Worm (Caenorhabditis elegans) whole organism, L4 larva: ENCODE results near the gene set-4.
A peak's percentile ranks its signal among the peaks of the same experiment; 100 is the strongest.

Experiments
- F37D6.2 ChIP-seq: sonication (generic microtip); optimal IDR thresholded peaks from 2 replicates; lab custom pipeline; 2016; ENCODE audit warnings: mild to moderate bottlenecking, missing genetic modification characterization, missing compliant biosample characterization
- F44E2.7 ChIP-seq: fragments of 200-800 bp; sonication (Bioruptor generic); IDR thresholded peaks from 2 replicates; pipeline ENCODE4 v2.1.2; 2022; ENCODE audit warnings: missing genetic modification characterization, missing compliant biosample characterization
- F49E8.2 ChIP-seq: sonication (generic microtip); optimal IDR thresholded peaks from 2 replicates; lab custom pipeline; 2016; ENCODE audit warnings: missing compliant biosample characterization, mild to moderate bottlenecking, missing genetic modification characterization, borderline replicate concordance
- T20F7.1 ChIP-seq: fragments of 200-800 bp; sonication (Bioruptor generic); optimal IDR thresholded peaks from 2 replicates; lab custom pipeline; 2018; ENCODE audit warnings: mild to moderate bottlenecking, missing genetic modification characterization, missing compliant biosample characterization
- T26A8.4 ChIP-seq: fragments of 200-800 bp; sonication (Bioruptor generic); IDR thresholded peaks from 2 replicates; pipeline ENCODE4 v1.3.6; 2022; ENCODE audit warnings: missing genetic modification characterization, missing compliant biosample characterization
- Y5F2A.4 ChIP-seq: fragments of 200-800 bp; sonication (Bioruptor generic); optimal IDR thresholded peaks from 2 replicates; lab custom pipeline; 2018; ENCODE audit warnings: mild to moderate bottlenecking, missing genetic modification characterization, missing compliant biosample characterization
- ZK337.2 ChIP-seq: fragments of 200-800 bp; sonication (Bioruptor generic); IDR thresholded peaks from 2 replicates; pipeline ENCODE4 v1.3.6; 2022; ENCODE audit warnings: missing genetic modification reagents, missing genetic modification characterization, missing compliant biosample characterization
- ceh-28 ChIP-seq: fragments of 150-350 bp; optimal IDR thresholded peaks from 2 replicates; lab custom pipeline; 2014; ENCODE audit warnings: missing biosample characterization, missing genetic modification reagents, missing genetic modification characterization
- ceh-32 ChIP-seq: sonication (generic microtip); optimal IDR thresholded peaks from 2 replicates; lab custom pipeline; 2016; ENCODE audit warnings: mild to moderate bottlenecking, missing genetic modification characterization, missing compliant biosample characterization; ENCODE audit not compliant: poor library complexity
- cey-2 ChIP-seq: sonication (generic microtip); optimal IDR thresholded peaks from 3 replicates; lab custom pipeline; 2017; ENCODE audit warnings: missing genetic modification characterization, mild to moderate bottlenecking, missing compliant biosample characterization, antibody characterized with exemption, borderline replicate concordance; ENCODE audit not compliant: insufficient read depth
- dmd-6 ChIP-seq: fragments of 200-800 bp; sonication (Bioruptor generic); IDR thresholded peaks from 2 replicates; pipeline ENCODE4 v1.3.6; 2022; ENCODE audit warnings: missing genetic modification reagents, missing genetic modification characterization, missing compliant biosample characterization
- dmd-8 ChIP-seq: fragments of 200-800 bp; sonication (Bioruptor generic); IDR thresholded peaks from 2 replicates; pipeline ENCODE4 v1.3.6; 2022; ENCODE audit warnings: missing genetic modification characterization, missing compliant biosample characterization
- dpl-1 ChIP-seq: fragments of 150-350 bp; optimal IDR thresholded peaks from 2 replicates; lab custom pipeline; 2014; ENCODE audit warnings: missing biosample characterization, missing genetic modification reagents, missing genetic modification characterization
- duxl-1 ChIP-seq: sonication (generic microtip); optimal IDR thresholded peaks from 2 replicates; lab custom pipeline; 2016; ENCODE audit warnings: mild to moderate bottlenecking, missing genetic modification characterization, moderate library complexity, missing compliant biosample characterization; ENCODE audit not compliant: poor library complexity
- dve-1 ChIP-seq: sonication (generic microtip); optimal IDR thresholded peaks from 2 replicates; lab custom pipeline; 2017; ENCODE audit warnings: antibody characterized with exemption, mild to moderate bottlenecking, missing genetic modification characterization, missing compliant biosample characterization; ENCODE audit not compliant: insufficient read depth
- fkh-10 ChIP-seq: fragments of 150-350 bp; optimal IDR thresholded peaks from 2 replicates; lab custom pipeline; 2014; ENCODE audit warnings: missing biosample characterization, missing genetic modification reagents, missing genetic modification characterization
- fos-1 ChIP-seq: fragments of 150-350 bp; optimal IDR thresholded peaks from 2 replicates; lab custom pipeline; 2014; ENCODE audit warnings: missing biosample characterization, missing genetic modification characterization
- hif-1 ChIP-seq, 2 experiments: sonication (generic microtip); optimal IDR thresholded peaks; 2 replicates each; lab custom pipeline; 2016 to 2017; ENCODE audit warnings: missing compliant biosample characterization in 2 of 2, missing genetic modification characterization in 2 of 2, missing genetic modification reagents in 2 of 2, missing genotype in 2 of 2, mild to moderate bottlenecking in 1 of 2
- hlh-11 ChIP-seq: fragments of 200-800 bp; sonication (Bioruptor generic); optimal IDR thresholded peaks from 2 replicates; lab custom pipeline; 2018; ENCODE audit warnings: mild to moderate bottlenecking, missing genetic modification characterization, missing compliant biosample characterization
- hlh-30 ChIP-seq: sonication (generic microtip); optimal IDR thresholded peaks from 2 replicates; lab custom pipeline; 2017; ENCODE audit warnings: antibody characterized with exemption, mild to moderate bottlenecking, missing genetic modification characterization, missing compliant biosample characterization; ENCODE audit not compliant: insufficient read depth
- hmg-1.1 ChIP-seq: fragments of 200-800 bp; sonication (Bioruptor generic); IDR thresholded peaks from 2 replicates; pipeline ENCODE4 v1.3.6; 2022; ENCODE audit warnings: missing genetic modification reagents, missing genetic modification characterization, missing compliant biosample characterization
- lin-13 ChIP-seq: fragments of 150-350 bp; optimal IDR thresholded peaks from 2 replicates; lab custom pipeline; 2014; ENCODE audit warnings: missing biosample characterization, missing genetic modification reagents, missing genetic modification characterization
- lin-29 ChIP-seq: fragments of 200-800 bp; sonication (Bioruptor generic); IDR thresholded peaks from 2 replicates; pipeline ENCODE4 v1.3.6; 2022; ENCODE audit warnings: missing genetic modification reagents, missing genetic modification characterization, missing compliant biosample characterization
- lin-38 ChIP-seq: fragments of 200-800 bp; sonication (Bioruptor generic); IDR thresholded peaks from 2 replicates; pipeline ENCODE4 v1.3.6; 2022; ENCODE audit warnings: missing genetic modification reagents, missing genetic modification characterization, missing compliant biosample characterization
- lsy-2 ChIP-seq, 2 experiments: fragments of 150-350 bp in 1 of 2; sonication (generic microtip) in 1 of 2; optimal IDR thresholded peaks; 2 replicates each; lab custom pipeline; 2014 to 2017; ENCODE audit warnings: missing biosample characterization in 2 of 2, missing genetic modification characterization in 2 of 2
- madf-9 ChIP-seq: fragments of 200-800 bp; sonication (Bioruptor generic); conservative IDR thresholded peaks from 2 replicates; pipeline ENCODE4 v1.3.6; 2022; ENCODE audit warnings: missing genetic modification reagents, missing genetic modification characterization, missing compliant biosample characterization
- mdl-1 ChIP-seq, 2 experiments: fragments of 150-350 bp in 1 of 2; sonication (generic microtip) in 1 of 2; optimal IDR thresholded peaks; 2 replicates each; lab custom pipeline; 2014 to 2017; ENCODE audit warnings: missing biosample characterization in 2 of 2, missing genetic modification characterization in 2 of 2
- mep-1 ChIP-seq: fragments of 150-350 bp; sonication (generic microtip); optimal IDR thresholded peaks from 3 replicates; lab custom pipeline; 2014; ENCODE audit warnings: missing biosample characterization, missing genetic modification characterization
- mes-2 ChIP-seq: sonication (generic microtip); optimal IDR thresholded peaks from 2 replicates; lab custom pipeline; 2016; ENCODE audit warnings: missing genotype, mild to moderate bottlenecking, missing genetic modification characterization, missing compliant biosample characterization; ENCODE audit not compliant: poor library complexity, severe bottlenecking
- mxl-2 ChIP-seq: fragments of 200-800 bp; sonication (Bioruptor generic); conservative IDR thresholded peaks from 2 replicates; pipeline ENCODE4 v1.3.6; 2022; ENCODE audit warnings: missing genetic modification reagents, missing genetic modification characterization, missing compliant biosample characterization
- mxl-3 ChIP-seq: fragments of 200-800 bp; sonication (Bioruptor generic); optimal IDR thresholded peaks from 2 replicates; lab custom pipeline; 2018; ENCODE audit warnings: mild to moderate bottlenecking, missing genetic modification characterization, missing compliant biosample characterization
- nhr-11 ChIP-seq: fragments of 150-350 bp; optimal IDR thresholded peaks from 2 replicates; lab custom pipeline; 2014; ENCODE audit warnings: missing biosample characterization, missing genetic modification characterization
- nhr-25 ChIP-seq: sonication (generic microtip); optimal IDR thresholded peaks from 2 replicates; lab custom pipeline; 2017; ENCODE audit warnings: missing genetic modification characterization, mild to moderate bottlenecking, missing compliant biosample characterization, antibody characterized with exemption, moderate library complexity, borderline replicate concordance; ENCODE audit not compliant: insufficient read depth
- nhr-28 ChIP-seq: fragments of 150-350 bp; optimal IDR thresholded peaks from 2 replicates; lab custom pipeline; 2014; ENCODE audit warnings: missing biosample characterization, missing genetic modification characterization
- nhr-41 ChIP-seq: fragments of 200-800 bp; sonication (Bioruptor generic); IDR thresholded peaks from 2 replicates; pipeline ENCODE4 v1.3.6; 2022; ENCODE audit warnings: missing genetic modification reagents, missing genetic modification characterization, missing compliant biosample characterization
- nhr-48 ChIP-seq: sonication (generic microtip); optimal IDR thresholded peaks from 2 replicates; lab custom pipeline; 2016; ENCODE audit warnings: mild to moderate bottlenecking, missing genetic modification characterization, missing compliant biosample characterization
- nhr-6 ChIP-seq: fragments of 150-350 bp; optimal IDR thresholded peaks from 2 replicates; lab custom pipeline; 2014; ENCODE audit warnings: missing biosample characterization, missing genetic modification characterization
- nhr-77 ChIP-seq: fragments of 150-350 bp; optimal IDR thresholded peaks from 2 replicates; lab custom pipeline; 2014; ENCODE audit warnings: missing biosample characterization, missing genetic modification characterization
- rbr-2 ChIP-seq: sonication (generic microtip); optimal IDR thresholded peaks from 2 replicates; lab custom pipeline; 2016; ENCODE audit warnings: missing genotype, missing genetic modification characterization, missing compliant biosample characterization
- spr-3 ChIP-seq: fragments of 200-800 bp; sonication (Bioruptor generic); optimal IDR thresholded peaks from 2 replicates; lab custom pipeline; 2018; ENCODE audit warnings: mild to moderate bottlenecking, missing genetic modification characterization, missing compliant biosample characterization
- unc-130 ChIP-seq: sonication (generic microtip); optimal IDR thresholded peaks from 2 replicates; lab custom pipeline; 2016; ENCODE audit warnings: missing genetic modification reagents, missing genetic modification characterization, missing compliant biosample characterization
- unc-62 ChIP-seq, 3 experiments: fragments of 150-350 bp in 1 of 3; sonication (generic microtip); optimal IDR thresholded peaks in 2 of 3; peaks in 1 of 3; 1 replicate in 1 of 3; 2 replicates in 2 of 3; lab custom pipeline; 2014 to 2017; ENCODE audit warnings: missing biosample characterization in 3 of 3, missing genetic modification characterization in 3 of 3, missing genetic modification reagents in 3 of 3, missing genotype in 1 of 3
- zip-11 ChIP-seq: fragments of 200-800 bp; sonication (Bioruptor generic); IDR thresholded peaks from 2 replicates; pipeline ENCODE4 v1.3.6; 2022; ENCODE audit warnings: missing genetic modification characterization, missing compliant biosample characterization
- ztf-7 ChIP-seq: fragments of 150-350 bp; optimal IDR thresholded peaks from 2 replicates; lab custom pipeline; 2014; ENCODE audit warnings: missing biosample characterization, missing genetic modification characterization

Gene set-4

DNA sequence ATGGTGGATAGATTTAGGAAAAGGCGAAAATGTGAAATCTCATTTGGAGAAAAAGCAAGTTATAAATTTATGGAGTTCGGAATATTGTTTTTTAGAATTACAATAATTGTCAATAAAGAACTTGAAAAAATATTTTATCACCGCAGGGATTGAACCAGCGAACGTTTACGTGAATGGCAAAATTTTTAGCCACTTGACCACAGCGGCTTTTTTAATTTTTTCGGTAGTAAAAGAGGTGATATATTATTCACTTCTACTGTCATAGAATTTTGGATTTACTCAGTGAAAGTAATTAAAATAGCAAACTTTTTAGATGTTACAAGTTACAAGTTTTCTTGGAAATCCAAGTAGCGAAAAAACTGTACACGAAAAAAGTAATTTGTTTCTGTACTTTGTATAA is 27.1 kb upstream of the set-4 start (continued):
- TF ChIP-seq F49E8.2 (tag; lab: Kevin White, UChicago) (peak; percentile 14), Y5F2A.4 (GFP tag; lab: Kevin White, UChicago) (peak; percentile 38), ceh-32 (no peak), T20F7.1 (no peak), F44E2.7 (GFP tag; lab: Robert Waterston, UW) (peak; percentile 51; the same call in 1 of the 2 replicates), dmd-8 (peak; percentile 57; the same call in 1 of the 2 replicates), mdl-1 (tag; optimal IDR thresholded peaks at IDR 0.05; lab: Kevin White, UChicago) (no peak), ztf-7 (tag; lab: Kevin White, UChicago) (no peak), cey-2 (tag; lab: Kevin White, UChicago) (no peak)
- TF ChIP-seq, all 104 proteins: peak for 11

DNA sequence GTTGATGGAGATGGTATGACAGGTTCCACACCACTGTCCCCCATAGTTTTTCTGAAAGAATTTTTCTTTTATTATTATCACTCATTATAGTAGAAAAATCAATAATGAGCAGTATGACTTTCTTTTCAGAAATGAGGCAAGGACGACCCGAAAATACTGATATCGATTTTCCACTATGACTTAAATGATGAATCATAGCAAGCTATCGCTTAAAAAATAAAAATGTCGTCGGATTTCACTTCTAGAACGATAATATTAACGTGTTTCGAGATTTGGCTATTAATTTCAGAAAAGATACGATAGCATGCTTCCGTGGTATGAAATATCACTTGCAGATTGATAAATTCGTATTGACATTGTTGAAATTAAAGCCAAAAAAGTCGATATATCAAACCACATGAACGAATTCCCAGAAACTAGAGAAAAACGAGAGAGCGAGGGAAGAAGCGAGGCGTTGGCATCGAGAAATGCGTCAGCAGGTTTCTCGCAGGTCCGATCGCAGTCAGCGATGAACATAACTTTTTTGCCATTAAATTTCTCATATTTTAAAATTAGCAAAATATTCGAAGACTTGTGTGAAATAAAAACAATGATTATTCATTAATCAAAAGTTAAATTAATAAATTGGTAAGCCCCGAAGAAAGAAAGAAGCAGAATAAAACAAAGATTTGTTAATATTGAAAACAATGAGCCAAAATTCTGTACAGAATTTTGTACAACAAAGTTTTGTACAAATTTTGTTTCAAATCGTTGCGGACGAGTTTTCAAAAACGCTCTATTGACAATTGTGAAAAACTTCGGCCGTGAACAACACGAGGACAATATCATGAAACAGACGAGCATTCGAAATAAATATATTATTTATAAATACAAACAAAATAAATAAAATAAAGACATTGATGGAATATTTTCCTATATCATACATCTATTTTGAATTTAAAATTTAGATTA is 24.5 kb upstream of the set-4 start, which contains the start of gene C32D5.11:
C32D5.11 (minus strand) TSS at position 51 of the 951 bp plus-strand sequence.
- TF ChIP-seq T20F7.1 (peak; percentile 44), madf-9 (GFP tag; lab: Robert Waterston, UW) (no peak), dmd-6 (GFP tag; lab: Robert Waterston, UW) (peak; percentile 55), lin-38 (GFP tag; lab: Robert Waterston, UW) (peak; percentile 65), nhr-6 (tag; lab: Kevin White, UChicago) (no peak), fkh-10 (peak; percentile 29), mes-2 (peak; percentile 88), ceh-28 (tag; lab: Kevin White, UChicago) (peak; percentile 34), F37D6.2 (tag; lab: Kevin White, UChicago) (peak; percentile 0), nhr-77 (tag; lab: Kevin White, UChicago) (peak; percentile 30), mxl-2 (GFP tag; lab: Robert Waterston, UW) (no peak), hlh-30 (tag; lab: Kevin White, UChicago) (peak; percentile 82), duxl-1 (tag; lab: Kevin White, UChicago) (peak; percentile 66), hmg-1.1 (GFP tag; lab: Robert Waterston, UW) (peak; percentile 61; the same call in 1 of the 2 replicates), unc-130 (GFP tag; lab: Kevin White, UChicago) (peak; percentile 40), ztf-7 (tag; lab: Kevin White, UChicago) (peak; percentile 57), mep-1 (tag; lab: Kevin White, UChicago) (peak; percentile 77), rbr-2 (peak; percentile 69), hlh-11 (peak; percentile 75), nhr-25 (tag; lab: Kevin White, UChicago) (peak; percentile 14), lin-29 (GFP tag; lab: Robert Waterston, UW) (no peak), T26A8.4 (GFP tag; lab: Robert Waterston, UW) (peak; percentile 55), nhr-28 (tag; lab: Kevin White, UChicago) (peak; percentile 70), zip-11 (GFP tag; lab: Robert Waterston, UW) (no peak), ZK337.2 (GFP tag; lab: Robert Waterston, UW) (0 out of 2 replicates have a peak, but pooled peaks have one; percentile 8), lsy-2 (tag; optimal IDR thresholded peaks at IDR 0.05; lab: Kevin White, UChicago) (peak in 1 of 2 experiments; percentile 87), unc-62 (GFP tag; optimal IDR thresholded peaks at IDR 0.05 in 1 of 2; lab: Kevin White, UChicago) (no peak), unc-62 (tag; optimal IDR thresholded peaks at IDR 0.05; lab: Kevin White, UChicago) (no peak), fos-1 (tag; lab: Kevin White, UChicago) (no peak), nhr-11 (tag; lab: Kevin White, UChicago) (peak; percentile 60), hif-1 (tag; optimal IDR thresholded peaks at IDR 0.05; lab: Kevin White, UChicago) (peak in 1 of 2 experiments; percentile 43), nhr-48 (tag; lab: Kevin White, UChicago) (peak; percentile 26), lin-13 (GFP tag; lab: Kevin White, UChicago) (peak; percentile 66), spr-3 (GFP tag; lab: Kevin White, UChicago) (no peak), dve-1 (tag; lab: Kevin White, UChicago) (peak; percentile 61), mdl-1 (tag; optimal IDR thresholded peaks at IDR 0.05; lab: Kevin White, UChicago) (peak in 1 of 2 experiments; percentile 46), mxl-3 (GFP tag; lab: Kevin White, UChicago) (peak; percentile 42), dpl-1 (peak; percentile 67), nhr-41 (GFP tag; lab: Robert Waterston, UW) (no peak)
